Fruit fly (Drosophila melanogaster) whole organism, embryonic: ENCODE measurements around the gene fan.

ENCODE experiments used
- Atf-2 ChIP-seq: fragments of 200-800 bp; sonication (Bioruptor generic); optimal IDR thresholded peaks from 2 replicates; lab custom pipeline; 2016; ENCODE audit warnings: missing biosample characterization, missing genetic modification characterization
- BEAF-32 ChIP-seq: fragments of 200-800 bp; sonication (Bioruptor generic); optimal IDR thresholded peaks from 3 replicates; lab custom pipeline; 2017; ENCODE audit warnings: missing biosample characterization, missing genetic modification characterization, mild to moderate bottlenecking, moderate library complexity, missing genetic modification reagents
- CG10267 ChIP-seq: fragments of 200-800 bp; sonication (Bioruptor generic); optimal IDR thresholded peaks from 2 replicates; lab custom pipeline; 2018; ENCODE audit warnings: missing biosample characterization, mild to moderate bottlenecking, missing genetic modification characterization, moderate library complexity
- CG10321 ChIP-seq: fragments of 200-800 bp; sonication (Bioruptor generic); IDR thresholded peaks from 2 replicates; pipeline ENCODE4 v1.3.6; 2022; ENCODE audit warnings: missing biosample characterization, missing genetic modification characterization
- CG10431 ChIP-seq: fragments of 200-800 bp; sonication (Bioruptor generic); optimal IDR thresholded peaks from 3 replicates; lab custom pipeline; 2018; ENCODE audit warnings: missing biosample characterization, mild to moderate bottlenecking, missing genetic modification characterization
- CG10543 ChIP-seq: fragments of 200-800 bp; sonication (Bioruptor generic); optimal IDR thresholded peaks from 3 replicates; lab custom pipeline; 2017; ENCODE audit warnings: missing biosample characterization, mild to moderate bottlenecking, missing genetic modification characterization, moderate library complexity
- CG10654 ChIP-seq: fragments of 200-800 bp; sonication (Bioruptor generic); optimal IDR thresholded peaks from 2 replicates; lab custom pipeline; 2016; ENCODE audit warnings: missing biosample characterization, missing genetic modification characterization
- CG11093 ChIP-seq: fragments of 200-800 bp; sonication (Bioruptor generic); IDR thresholded peaks from 3 replicates; pipeline ENCODE4 v1.3.6; 2022; ENCODE audit warnings: missing biosample characterization, missing genetic modification characterization
- CG12155 ChIP-seq: fragments of 200-800 bp; sonication (Bioruptor generic); optimal IDR thresholded peaks from 3 replicates; lab custom pipeline; 2016; ENCODE audit warnings: missing biosample characterization, missing genetic modification characterization
- CG18619 ChIP-seq: fragments of 200-800 bp; sonication (Bioruptor generic); optimal IDR thresholded peaks from 3 replicates; lab custom pipeline; 2017; ENCODE audit warnings: missing biosample characterization, mild to moderate bottlenecking, missing genetic modification characterization
- CG2875 ChIP-seq: fragments of 200-800 bp; sonication (Bioruptor generic); optimal IDR thresholded peaks from 2 replicates; lab custom pipeline; 2017; ENCODE audit warnings: missing biosample characterization, mild to moderate bottlenecking, missing genetic modification characterization, missing genetic modification reagents
- CG30020 ChIP-seq: fragments of 200-800 bp; optimal IDR thresholded peaks from 2 replicates; lab custom pipeline; 2019; ENCODE audit warnings: missing biosample characterization, mild to moderate bottlenecking, missing genetic modification characterization, moderate library complexity
- CG31388 ChIP-seq: fragments of 200-800 bp; sonication (Bioruptor generic); optimal IDR thresholded peaks from 2 replicates; lab custom pipeline; 2016; ENCODE audit warnings: missing biosample characterization, missing genetic modification characterization
- CG34422 ChIP-seq: fragments of 200-800 bp; sonication (Bioruptor generic); IDR thresholded peaks from 3 replicates; pipeline ENCODE4 v1.3.6; 2022; ENCODE audit warnings: missing biosample characterization, missing genetic modification characterization
- CG42726 ChIP-seq: fragments of 200-800 bp; sonication (Bioruptor generic); IDR thresholded peaks from 2 replicates; pipeline ENCODE4 v1.3.6; 2022; ENCODE audit warnings: missing biosample characterization, missing genetic modification characterization; ENCODE audit not compliant: partially characterized antibody
- CG5953 ChIP-seq: fragments of 200-800 bp; sonication (Bioruptor generic); IDR thresholded peaks from 2 replicates; pipeline ENCODE4 v1.3.6; 2022; ENCODE audit warnings: missing biosample characterization, missing genetic modification characterization
- CG7963 ChIP-seq: fragments of 200-800 bp; sonication (Bioruptor generic); IDR thresholded peaks from 3 replicates; pipeline ENCODE4 v1.3.6; 2022; ENCODE audit warnings: missing biosample characterization, missing genetic modification characterization; ENCODE audit not compliant: partially characterized antibody
- CG8765 ChIP-seq: fragments of 200-800 bp; sonication (Bioruptor generic); IDR thresholded peaks from 2 replicates; pipeline ENCODE4 v1.3.6; 2022; ENCODE audit warnings: missing biosample characterization, missing genetic modification characterization
- Dek ChIP-seq: fragments of 200-800 bp; sonication (Bioruptor generic); optimal IDR thresholded peaks from 3 replicates; lab custom pipeline; 2019; ENCODE audit warnings: missing biosample characterization, mild to moderate bottlenecking, missing genetic modification characterization, moderate library complexity
- Gsc ChIP-seq: fragments of 200-800 bp; sonication (Bioruptor generic); IDR thresholded peaks from 2 replicates; pipeline ENCODE4 v1.3.6; 2022; ENCODE audit warnings: missing biosample characterization, missing genetic modification characterization
- HmgD ChIP-seq: fragments of 200-800 bp; sonication (Bioruptor generic); optimal IDR thresholded peaks from 3 replicates; lab custom pipeline; 2016; ENCODE audit warnings: missing biosample characterization, missing genetic modification characterization
- Mad ChIP-seq: fragments of 200-800 bp; sonication (Bioruptor generic); optimal IDR thresholded peaks from 2 replicates; lab custom pipeline; 2016; ENCODE audit warnings: missing biosample characterization, missing genetic modification characterization
- NC2α ChIP-seq: fragments of 200-800 bp; sonication (Bioruptor generic); optimal IDR thresholded peaks from 2 replicates; lab custom pipeline; 2016; ENCODE audit warnings: missing biosample characterization, missing genetic modification characterization
- NfI ChIP-seq: fragments of 200-800 bp; sonication (Bioruptor generic); optimal IDR thresholded peaks from 3 replicates; lab custom pipeline; 2018; ENCODE audit warnings: missing biosample characterization, mild to moderate bottlenecking, missing genetic modification characterization, moderate library complexity
- Trl ChIP-seq, 3 experiments: fragments of >200 bp in 2 of 3; fragments of 200-800 bp in 1 of 3; sonication (Bioruptor generic) in 1 of 3; optimal IDR thresholded peaks; 2 replicates in 1 of 3; 3 replicates in 2 of 3; lab custom pipeline; 2016 to 2017; ENCODE audit warnings: missing biosample characterization in 1 of 3, missing genetic modification characterization in 1 of 3
- bbx ChIP-seq: fragments of 200-800 bp; sonication (Bioruptor generic); IDR thresholded peaks from 2 replicates; pipeline ENCODE4 v1.3.6; 2022; ENCODE audit warnings: missing biosample characterization, missing genetic modification characterization; ENCODE audit not compliant: partially characterized antibody
- chif ChIP-seq, 2 experiments: fragments of 200-800 bp; sonication (Bioruptor generic); optimal IDR thresholded peaks; 3 replicates each; lab custom pipeline; 2016; ENCODE audit warnings: missing biosample characterization in 2 of 2, missing genetic modification characterization in 2 of 2
- croc ChIP-seq: fragments of 200-800 bp; sonication (Bioruptor generic); conservative IDR thresholded peaks from 3 replicates; pipeline ENCODE4 v1.3.6; 2022; ENCODE audit warnings: missing biosample characterization, missing genetic modification characterization
- crol ChIP-seq: fragments of 200-800 bp; sonication (Bioruptor generic); IDR thresholded peaks from 2 replicates; pipeline ENCODE4 v1.3.6; 2022; ENCODE audit warnings: missing biosample characterization, missing genetic modification characterization
- dan ChIP-seq: fragments of 200-800 bp; sonication (Bioruptor generic); IDR thresholded peaks from 2 replicates; pipeline ENCODE4 v1.3.6; 2022; ENCODE audit warnings: missing biosample characterization, missing genetic modification characterization
- danr ChIP-seq: fragments of 200-800 bp; sonication (Bioruptor generic); IDR thresholded peaks from 2 replicates; pipeline ENCODE4 v1.3.6; 2022; ENCODE audit warnings: missing biosample characterization, missing genetic modification characterization
- disco-r ChIP-seq: fragments of 200-800 bp; sonication (Bioruptor generic); optimal IDR thresholded peaks from 2 replicates; lab custom pipeline; 2016; ENCODE audit warnings: missing biosample characterization, missing genetic modification characterization
- dysf ChIP-seq: fragments of 200-800 bp; sonication (Bioruptor generic); IDR thresholded peaks from 3 replicates; pipeline ENCODE4 v1.3.6; 2022; ENCODE audit warnings: missing biosample characterization, missing genetic modification characterization
- esg ChIP-seq: fragments of 200-800 bp; sonication (Bioruptor generic); conservative IDR thresholded peaks from 2 replicates; pipeline ENCODE4 v1.3.6; 2022; ENCODE audit warnings: missing biosample characterization, missing genetic modification characterization
- gce ChIP-seq: fragments of 200-800 bp; sonication (Bioruptor generic); IDR thresholded peaks from 3 replicates; pipeline ENCODE4 v1.3.6; 2022; ENCODE audit warnings: missing biosample characterization, missing genetic modification characterization
- her ChIP-seq: fragments of 200-800 bp; sonication (Bioruptor generic); optimal IDR thresholded peaks from 2 replicates; lab custom pipeline; 2016; ENCODE audit warnings: missing biosample characterization, missing genetic modification characterization
- klu ChIP-seq: fragments of 200-800 bp; sonication (Bioruptor generic); IDR thresholded peaks from 2 replicates; pipeline ENCODE4 v1.3.6; 2022; ENCODE audit warnings: missing biosample characterization, missing genetic modification characterization
- knrl ChIP-seq: fragments of 200-800 bp; sonication (Bioruptor generic); IDR thresholded peaks from 3 replicates; pipeline ENCODE4 v1.3.6; 2022; ENCODE audit warnings: missing biosample characterization, missing genetic modification characterization; ENCODE audit not compliant: partially characterized antibody
- lola ChIP-seq, 3 experiments: fragments of >200 bp in 2 of 3; fragments of 200-800 bp in 1 of 3; sonication (Bioruptor generic) in 1 of 3; optimal IDR thresholded peaks; 2 replicates each; lab custom pipeline; 2017 to 2019; ENCODE audit warnings: missing biosample characterization in 3 of 3, missing genetic modification characterization in 3 of 3, mild to moderate bottlenecking in 1 of 3, moderate library complexity in 1 of 3
- onecut ChIP-seq: fragments of 200-800 bp; sonication (Bioruptor generic); IDR thresholded peaks from 2 replicates; pipeline ENCODE4 v1.3.6; 2022; ENCODE audit warnings: missing biosample characterization, missing genetic modification characterization
- pan ChIP-seq, 4 experiments: fragments of >200 bp in 3 of 4; fragments of 200-800 bp in 1 of 4; sonication (Bioruptor generic) in 1 of 4; optimal IDR thresholded peaks in 3 of 4; IDR thresholded peaks in 1 of 4; 2 replicates each; pipeline versions ENCODE4 v1.3.6 to Lab custom; 2017 to 2022; ENCODE audit warnings: missing biosample characterization in 2 of 4, missing genetic modification characterization in 2 of 4, mixed read lengths in 1 of 4
- prd ChIP-seq, 3 experiments: fragments of >200 bp in 2 of 3; fragments of 200-800 bp in 1 of 3; sonication (Bioruptor generic) in 1 of 3; optimal IDR thresholded peaks in 2 of 3; IDR thresholded peaks in 1 of 3; 2 replicates in 2 of 3; 3 replicates in 1 of 3; pipeline versions ENCODE4 v1.3.6 to Lab custom; 2017 to 2022; ENCODE audit warnings: missing biosample characterization in 1 of 3, missing genetic modification characterization in 1 of 3
- sim ChIP-seq: fragments of 200-800 bp; sonication (Bioruptor generic); IDR thresholded peaks from 2 replicates; pipeline ENCODE4 v1.3.6; 2022; ENCODE audit warnings: missing biosample characterization, missing genetic modification characterization
- sug ChIP-seq: fragments of 200-800 bp; optimal IDR thresholded peaks from 2 replicates; lab custom pipeline; 2019; ENCODE audit warnings: missing biosample characterization, mild to moderate bottlenecking, missing genetic modification characterization, moderate library complexity
- ttk ChIP-seq: fragments of 200-800 bp; sonication (Bioruptor generic); IDR thresholded peaks from 2 replicates; pipeline ENCODE4 v2.1.2; 2022; ENCODE audit warnings: missing biosample characterization, missing genetic modification characterization
- wdn ChIP-seq: fragments of 200-800 bp; sonication (Bioruptor generic); IDR thresholded peaks from 2 replicates; pipeline ENCODE4 v1.3.6; 2022; ENCODE audit warnings: missing biosample characterization, missing genetic modification characterization
- wek ChIP-seq: fragments of 200-800 bp; sonication (Bioruptor generic); optimal IDR thresholded peaks from 3 replicates; lab custom pipeline; 2018; ENCODE audit warnings: missing biosample characterization, mild to moderate bottlenecking, missing genetic modification characterization, moderate library complexity
- zfh2 ChIP-seq: fragments of 200-800 bp; sonication (Bioruptor generic); optimal IDR thresholded peaks from 2 replicates; lab custom pipeline; 2016; ENCODE audit warnings: missing biosample characterization, missing genetic modification characterization

Gene fan

DNA sequence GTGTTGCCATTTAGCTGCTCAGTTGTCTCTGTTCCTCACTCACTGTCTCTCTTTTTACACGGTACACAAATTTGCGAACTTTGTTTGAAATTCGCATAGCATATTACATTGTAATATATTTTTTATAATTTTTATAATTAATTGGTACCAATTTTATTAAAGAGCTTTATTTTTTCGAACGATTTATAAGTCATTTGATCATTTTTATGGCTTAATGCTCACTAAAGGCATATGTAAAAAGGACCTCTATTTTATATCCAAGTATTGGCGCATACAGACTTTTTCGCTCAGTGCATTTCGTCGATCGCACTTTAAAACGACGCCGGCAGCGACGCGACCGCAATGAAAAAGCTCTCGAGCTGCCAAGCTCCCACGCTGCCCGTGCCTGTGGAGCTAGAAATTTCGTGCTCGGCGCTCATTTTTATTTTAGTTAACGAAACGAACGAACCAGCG is 12.8 kb upstream of the fan start (continued):
- TF ChIP-seq CG10267 (tag; lab: Kevin White, UChicago) (peak; percentile 76), CG8765 (GFP tag; lab: Robert Waterston, UW) (peak; percentile 61; the same call in 1 of the 2 replicates), NC2α (GFP tag; lab: Kevin White, UChicago) (no peak), CG30020 (tag; lab: Kevin White, UChicago) (no peak), klu (GFP tag; lab: Robert Waterston, UW) (peak; percentile 96), esg (peak; percentile 94), pan (optimal IDR thresholded peaks at IDR 0.05; lab: Kevin White, UChicago) (no peak), pan (GFP tag; optimal IDR thresholded peaks at IDR 0.05 in 1 of 2, IDR thresholded peaks at IDR 0.05 in 1 of 2) (peak in 1 of 2 experiments; percentile 94), lola (GFP tag; optimal IDR thresholded peaks at IDR 0.05; lab: Kevin White, UChicago) (no peak), CG42726 (no peak), HmgD (GFP tag; lab: Kevin White, UChicago) (peak; percentile 29), disco-r (GFP tag; lab: Kevin White, UChicago) (peak; percentile 78), sim (GFP tag; lab: Robert Waterston, UW) (peak; percentile 39; the same call in 1 of the 2 replicates), CG5953 (GFP tag; lab: Robert Waterston, UW) (peak; percentile 69), CG11093 (GFP tag; lab: Robert Waterston, UW) (peak; percentile 90), onecut (GFP tag; lab: Robert Waterston, UW) (peak; percentile 77), CG7963 (no peak), knrl (GFP tag; lab: Robert Waterston, UW) (no peak), prd (optimal IDR thresholded peaks at IDR 0.05; lab: Kevin White, UChicago) (no peak), prd (GFP tag; IDR thresholded peaks at IDR 0.05; lab: Robert Waterston, UW) (peak; percentile 95), Atf-2 (GFP tag; lab: Kevin White, UChicago) (peak; percentile 59), bbx (GFP tag; lab: Robert Waterston, UW) (no peak; the same call in 1 of the 2 replicates), ttk (GFP tag; lab: Robert Waterston, UW) (peak; percentile 88), sug (tag; lab: Kevin White, UChicago) (peak; percentile 96), CG31388 (GFP tag; lab: Kevin White, UChicago) (peak; percentile 79), Trl (optimal IDR thresholded peaks at IDR 0.05; lab: Kevin White, UChicago) (peak in 1 of 2 experiments; percentile 73), Trl (GFP tag; optimal IDR thresholded peaks at IDR 0.05; lab: Kevin White, UChicago) (peak; percentile 72), CG18619 (GFP tag; lab: Kevin White, UChicago) (peak; percentile 97), dysf (peak; percentile 98), Gsc (peak; percentile 55), zfh2 (GFP tag; lab: Kevin White, UChicago) (peak; percentile 87), croc (GFP tag; lab: Robert Waterston, UW) (peak; percentile 54; the same call in 2 of the 3 replicates), CG10654 (GFP tag; lab: Kevin White, UChicago) (peak; percentile 90), Dek (tag; lab: Kevin White, UChicago) (peak; percentile 99), wdn (GFP tag; lab: Robert Waterston, UW) (peak; percentile 94), CG2875 (GFP tag; lab: Kevin White, UChicago) (peak; percentile 72), dan (no peak), CG34422 (peak; percentile 95), Mad (GFP tag; lab: Kevin White, UChicago) (peak; percentile 82), chif (GFP tag; optimal IDR thresholded peaks at IDR 0.05; lab: Kevin White, UChicago) (peak; percentile 49 to 70), crol (GFP tag; lab: Robert Waterston, UW) (peak; percentile 40; the same call in 1 of the 2 replicates), BEAF-32 (peak; percentile 17), CG10431 (no peak), CG10321 (GFP tag; lab: Robert Waterston, UW) (peak; percentile 71; the same call in 1 of the 2 replicates), gce (GFP tag; lab: Robert Waterston, UW) (peak; percentile 76; the same call in 1 of the 3 replicates), CG10543 (peak; percentile 98), NfI (GFP tag; lab: Kevin White, UChicago) (peak; percentile 97), CG12155 (GFP tag; lab: Kevin White, UChicago) (peak; percentile 94), danr (GFP tag; lab: Robert Waterston, UW) (peak; percentile 89), wek (GFP tag; lab: Kevin White, UChicago) (peak; percentile 19), her (GFP tag; lab: Kevin White, UChicago) (peak; percentile 71)
